Fruit fly (Drosophila melanogaster) whole organism, embryonic: ENCODE measurements around the gene Wdr59.
A peak's percentile ranks its signal among the peaks of the same experiment; 100 is the strongest.

ENCODE experiments used
- ATbp ChIP-seq: fragments of 200-800 bp; sonication (Bioruptor generic); optimal IDR thresholded peaks from 2 replicates; lab custom pipeline; 2017; ENCODE audit warnings: missing biosample characterization, mild to moderate bottlenecking, missing genetic modification characterization, missing genetic modification reagents
- Abd-B ChIP-seq: fragments of 200-800 bp; sonication (Bioruptor generic); optimal IDR thresholded peaks from 2 replicates; lab custom pipeline; 2018; ENCODE audit warnings: missing biosample characterization, mild to moderate bottlenecking, missing genetic modification characterization, moderate library complexity
- Aef1 ChIP-seq: fragments of 200-800 bp; sonication (Bioruptor generic); IDR thresholded peaks from 3 replicates; pipeline ENCODE4 v1.3.6; 2022; ENCODE audit warnings: missing biosample characterization, missing genetic modification characterization
- Awh ChIP-seq: fragments of 200-800 bp; sonication (Bioruptor generic); IDR thresholded peaks from 2 replicates; pipeline ENCODE4, ENCODE4 v1.3.6; 2022; ENCODE audit warnings: missing biosample characterization, missing genetic modification characterization
- C15 ChIP-seq: fragments of 200-800 bp; sonication (Bioruptor generic); IDR thresholded peaks from 3 replicates; pipeline ENCODE4 v1.3.6; 2022; ENCODE audit warnings: missing biosample characterization, missing genetic modification characterization
- CG1024 ChIP-seq: fragments of 200-800 bp; sonication (Bioruptor generic); IDR thresholded peaks from 2 replicates; pipeline ENCODE4 v1.3.6; 2022; ENCODE audit warnings: missing biosample characterization, missing genetic modification characterization
- CG11093 ChIP-seq: fragments of 200-800 bp; sonication (Bioruptor generic); IDR thresholded peaks from 3 replicates; pipeline ENCODE4 v1.3.6; 2022; ENCODE audit warnings: missing biosample characterization, missing genetic modification characterization
- CG12104 ChIP-seq: fragments of 200-800 bp; sonication (Bioruptor generic); optimal IDR thresholded peaks from 3 replicates; lab custom pipeline; 2016; ENCODE audit warnings: missing biosample characterization, missing genetic modification characterization
- CG12659 ChIP-seq: fragments of 200-800 bp; sonication (Bioruptor generic); optimal IDR thresholded peaks from 3 replicates; lab custom pipeline; 2017; ENCODE audit warnings: mild to moderate bottlenecking, missing biosample characterization, missing genetic modification reagents, missing genetic modification characterization
- CG15269 ChIP-seq: fragments of 200-800 bp; sonication (Bioruptor generic); optimal IDR thresholded peaks from 2 replicates; lab custom pipeline; 2018; ENCODE audit warnings: missing biosample characterization, mild to moderate bottlenecking, missing genetic modification characterization, moderate library complexity
- CG17359 ChIP-seq: fragments of 200-800 bp; sonication (Bioruptor generic); optimal IDR thresholded peaks from 3 replicates; lab custom pipeline; 2018; ENCODE audit warnings: missing biosample characterization, mild to moderate bottlenecking, missing genetic modification characterization, moderate library complexity
- CG17802 ChIP-seq: fragments of 200-800 bp; sonication (Bioruptor generic); optimal IDR thresholded peaks from 2 replicates; lab custom pipeline; 2018; ENCODE audit warnings: missing biosample characterization, mild to moderate bottlenecking, missing genetic modification characterization, moderate library complexity
- CG2678 ChIP-seq: fragments of 200-800 bp; sonication (Bioruptor generic); optimal IDR thresholded peaks from 3 replicates; lab custom pipeline; 2019; ENCODE audit warnings: missing biosample characterization, mild to moderate bottlenecking, missing genetic modification characterization, moderate library complexity
- CG2889 ChIP-seq: fragments of 200-800 bp; sonication (Bioruptor generic); IDR thresholded peaks from 3 replicates; pipeline ENCODE4 v1.3.6; 2022; ENCODE audit warnings: missing biosample characterization, missing genetic modification characterization
- CG31224 ChIP-seq: fragments of 200-800 bp; sonication (Bioruptor generic); IDR thresholded peaks from 2 replicates; pipeline ENCODE4 v1.3.6; 2022; ENCODE audit warnings: missing biosample characterization, missing genetic modification characterization
- CG31388 ChIP-seq: fragments of 200-800 bp; sonication (Bioruptor generic); optimal IDR thresholded peaks from 2 replicates; lab custom pipeline; 2016; ENCODE audit warnings: missing biosample characterization, missing genetic modification characterization
- CG3995 ChIP-seq: fragments of 200-800 bp; sonication (Bioruptor generic); optimal IDR thresholded peaks from 3 replicates; lab custom pipeline; 2016; ENCODE audit warnings: missing biosample characterization, missing genetic modification characterization
- CG4617 ChIP-seq: fragments of 200-800 bp; sonication (Bioruptor generic); optimal IDR thresholded peaks from 3 replicates; lab custom pipeline; 2016; ENCODE audit warnings: missing biosample characterization, missing genetic modification characterization, borderline replicate concordance
- CG4820 ChIP-seq: fragments of 200-800 bp; sonication (Bioruptor generic); optimal IDR thresholded peaks from 3 replicates; lab custom pipeline; 2016; ENCODE audit warnings: missing biosample characterization, missing genetic modification characterization
- CG8290 ChIP-seq, 3 experiments: fragments of 200-800 bp; sonication (Bioruptor generic); optimal IDR thresholded peaks; 2 replicates each; lab custom pipeline; 2016 to 2019; ENCODE audit warnings: missing biosample characterization in 3 of 3, missing genetic modification characterization in 3 of 3, mild to moderate bottlenecking in 2 of 3, moderate library complexity in 1 of 3
- CG8478 ChIP-seq: fragments of >200 bp; optimal IDR thresholded peaks from 2 replicates; lab custom pipeline; 2018
- CG9437 ChIP-seq: fragments of 200-800 bp; sonication (Bioruptor generic); optimal IDR thresholded peaks from 2 replicates; lab custom pipeline; 2018; ENCODE audit warnings: missing biosample characterization, mild to moderate bottlenecking, missing genetic modification characterization
- Doc3 ChIP-seq: fragments of 200-800 bp; sonication (Bioruptor generic); IDR thresholded peaks from 3 replicates; pipeline ENCODE4 v1.3.6; 2022; ENCODE audit warnings: missing biosample characterization, missing genetic modification characterization; ENCODE audit not compliant: partially characterized antibody
- H2.0 ChIP-seq: fragments of 200-800 bp; sonication (Bioruptor generic); IDR thresholded peaks from 2 replicates; pipeline ENCODE4 v1.3.6; 2022; ENCODE audit warnings: missing biosample characterization, missing genetic modification characterization
- HmgD ChIP-seq: fragments of 200-800 bp; sonication (Bioruptor generic); optimal IDR thresholded peaks from 3 replicates; lab custom pipeline; 2016; ENCODE audit warnings: missing biosample characterization, missing genetic modification characterization
- Hsf ChIP-seq: fragments of 200-800 bp; sonication (Bioruptor generic); optimal IDR thresholded peaks from 3 replicates; lab custom pipeline; 2016; ENCODE audit warnings: missing biosample characterization, missing genetic modification characterization
- Lim3 ChIP-seq: fragments of 200-800 bp; sonication (Bioruptor generic); IDR thresholded peaks from 2 replicates; pipeline ENCODE4 v1.3.6; 2022; ENCODE audit warnings: missing biosample characterization, missing genetic modification characterization
- Nf-YA ChIP-seq: fragments of 200-800 bp; sonication (Bioruptor generic); IDR thresholded peaks from 2 replicates; pipeline ENCODE4 v1.3.6; 2022; ENCODE audit warnings: missing biosample characterization, missing genetic modification characterization
- Xrp1 ChIP-seq: fragments of 200-800 bp; sonication (Bioruptor generic); IDR thresholded peaks from 2 replicates; pipeline ENCODE4 v1.3.6; 2022; ENCODE audit warnings: missing biosample characterization, missing genetic modification characterization
- bbx ChIP-seq: fragments of 200-800 bp; sonication (Bioruptor generic); IDR thresholded peaks from 2 replicates; pipeline ENCODE4 v1.3.6; 2022; ENCODE audit warnings: missing biosample characterization, missing genetic modification characterization; ENCODE audit not compliant: partially characterized antibody
- bsh ChIP-seq, 2 experiments: fragments of 200-800 bp; sonication (Bioruptor generic); optimal IDR thresholded peaks; 2 replicates each; lab custom pipeline; 2017 to 2018; ENCODE audit warnings: mild to moderate bottlenecking in 2 of 2, missing biosample characterization in 2 of 2, missing genetic modification characterization in 2 of 2, moderate library complexity in 1 of 2
- chm ChIP-seq: fragments of 200-800 bp; sonication (Bioruptor generic); IDR thresholded peaks from 2 replicates; pipeline ENCODE4 v1.3.6; 2022; ENCODE audit warnings: missing biosample characterization, missing genetic modification characterization
- chn ChIP-seq: fragments of 200-800 bp; sonication (Bioruptor generic); optimal IDR thresholded peaks from 2 replicates; lab custom pipeline; 2016; ENCODE audit warnings: missing biosample characterization, missing genetic modification characterization
- ci ChIP-seq: fragments of 200-800 bp; sonication (Bioruptor generic); IDR thresholded peaks from 3 replicates; pipeline ENCODE4 v1.3.6; 2022; ENCODE audit warnings: missing biosample characterization, missing genetic modification characterization
- emc ChIP-seq: fragments of 200-800 bp; sonication (Bioruptor generic); optimal IDR thresholded peaks from 2 replicates; lab custom pipeline; 2016; ENCODE audit warnings: missing biosample characterization, missing genetic modification characterization
- fd3F ChIP-seq: fragments of 200-800 bp; sonication (Bioruptor generic); optimal IDR thresholded peaks from 2 replicates; lab custom pipeline; 2018; ENCODE audit warnings: missing biosample characterization, mild to moderate bottlenecking, missing genetic modification characterization, moderate library complexity
- fd96Cb ChIP-seq: fragments of 200-800 bp; sonication (Bioruptor generic); optimal IDR thresholded peaks from 2 replicates; lab custom pipeline; 2018; ENCODE audit warnings: missing biosample characterization, mild to moderate bottlenecking, missing genetic modification characterization, moderate library complexity
- grau ChIP-seq: fragments of 200-800 bp; optimal IDR thresholded peaks from 3 replicates; lab custom pipeline; 2019; ENCODE audit warnings: missing biosample characterization, mild to moderate bottlenecking, missing genetic modification characterization, moderate library complexity
- hb ChIP-seq: fragments of 200-800 bp; sonication (Bioruptor generic); IDR thresholded peaks from 3 replicates; pipeline ENCODE4 v1.3.6; 2022; ENCODE audit warnings: missing biosample characterization, missing genetic modification characterization; ENCODE audit not compliant: partially characterized antibody
- hbn ChIP-seq: fragments of 200-800 bp; sonication (Bioruptor generic); IDR thresholded peaks from 2 replicates; pipeline ENCODE4 v1.3.6; 2022; ENCODE audit warnings: missing biosample characterization, missing genetic modification characterization; ENCODE audit not compliant: partially characterized antibody
- hth ChIP-seq: fragments of >200 bp; optimal IDR thresholded peaks from 2 replicates; lab custom pipeline; 2017; ENCODE audit warnings: inconsistent platforms
- jigr1 ChIP-seq: fragments of 200-800 bp; sonication (Bioruptor generic); IDR thresholded peaks from 3 replicates; pipeline ENCODE4 v1.3.6; 2022; ENCODE audit warnings: missing biosample characterization, missing genetic modification characterization
- otp ChIP-seq: fragments of 200-800 bp; sonication (Bioruptor generic); IDR thresholded peaks from 3 replicates; pipeline ENCODE4, ENCODE4 v1.3.6; 2022; ENCODE audit warnings: missing biosample characterization, missing genetic modification characterization
- pita ChIP-seq: fragments of 200-800 bp; sonication (Bioruptor generic); optimal IDR thresholded peaks from 2 replicates; lab custom pipeline; 2017; ENCODE audit warnings: missing biosample characterization, mild to moderate bottlenecking, missing genetic modification characterization
- seq ChIP-seq: fragments of 200-800 bp; sonication (Bioruptor generic); IDR thresholded peaks from 2 replicates; pipeline ENCODE4 v1.3.6; 2022; ENCODE audit warnings: missing biosample characterization, missing genetic modification characterization
- sisA ChIP-seq: fragments of 200-800 bp; sonication (Bioruptor generic); IDR thresholded peaks from 2 replicates; pipeline ENCODE4 v1.3.6; 2022; ENCODE audit warnings: missing biosample characterization, missing genetic modification characterization
- so ChIP-seq: fragments of 200-800 bp; sonication (Bioruptor generic); IDR thresholded peaks from 3 replicates; pipeline ENCODE4 v1.3.6; 2022; ENCODE audit warnings: missing biosample characterization, missing genetic modification characterization
- tap ChIP-seq: fragments of 200-800 bp; optimal IDR thresholded peaks from 3 replicates; lab custom pipeline; 2019; ENCODE audit warnings: missing biosample characterization, mild to moderate bottlenecking, missing genetic modification characterization, moderate library complexity
- usp ChIP-seq: fragments of >200 bp; optimal IDR thresholded peaks from 2 replicates; lab custom pipeline; 2017; ENCODE audit warnings: missing biosample characterization, missing genetic modification characterization

Gene Wdr59

DNA sequence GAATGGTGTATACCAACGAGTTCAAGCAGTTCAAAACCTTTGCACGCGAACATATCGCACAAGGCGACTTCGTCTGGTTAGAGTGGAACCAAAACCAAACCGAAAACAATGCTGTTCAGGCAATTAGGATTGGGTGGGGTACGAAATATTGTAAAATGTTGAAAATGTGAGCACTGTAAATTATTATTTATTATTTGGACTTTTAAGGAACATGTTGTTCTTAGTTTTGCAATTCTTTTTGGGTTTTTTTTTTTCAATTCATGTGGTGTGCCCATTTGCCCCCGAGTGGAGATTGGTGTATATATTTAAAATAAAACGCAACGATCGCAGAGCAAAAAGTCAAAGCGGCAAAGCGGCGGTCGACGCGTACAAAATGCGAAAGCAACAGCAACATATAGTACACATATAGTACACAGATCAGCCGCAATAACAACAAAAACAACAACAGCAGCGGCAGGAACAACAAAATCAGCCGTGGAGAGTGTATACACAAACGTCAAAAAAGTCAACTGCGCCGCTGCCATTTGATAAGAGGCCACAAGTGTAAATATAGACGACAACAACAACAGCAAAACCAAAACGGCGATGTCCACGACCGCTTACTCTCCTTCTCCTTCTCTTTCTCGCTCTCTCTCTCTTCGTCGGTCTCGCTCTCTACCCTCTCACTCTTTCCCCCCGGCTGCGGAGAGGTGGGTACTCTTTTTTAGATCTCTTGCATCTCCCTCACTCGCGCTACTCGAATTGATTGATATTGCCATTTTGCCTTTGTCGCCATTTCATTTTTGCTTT, 46.4 kb upstream of the Wdr59 start (continued):
- no peak for TF ChIP-seq fd3F (GFP tag; lab: Kevin White, UChicago)
- peak; percentile 52; the same call in 1 of the 2 replicates for TF ChIP-seq Awh (GFP tag; lab: Robert Waterston, UW)
- TF ChIP-seq grau (tag; lab: Kevin White, UChicago), result peak; percentile 39
- no peak for TF ChIP-seq CG3995 (GFP tag; lab: Kevin White, UChicago)
- no peak for TF ChIP-seq HmgD (GFP tag; lab: Kevin White, UChicago)
- no peak for TF ChIP-seq CG8478 (lab: Kevin White, UChicago)
- TF ChIP-seq C15 (GFP tag; lab: Robert Waterston, UW), result no peak
- TF ChIP-seq pita (GFP tag; lab: Kevin White, UChicago), result no peak
- TF ChIP-seq ATbp (GFP tag; lab: Kevin White, UChicago), result peak; percentile 85
- TF ChIP-seq CG17802 (tag; lab: Kevin White, UChicago), result no peak
- TF ChIP-seq sisA (GFP tag; lab: Robert Waterston, UW), result peak; percentile 31; the same call in 1 of the 2 replicates
- TF ChIP-seq CG4820, result no peak
- no peak for TF ChIP-seq hbn
- peak; percentile 54; the same call in 2 of the 3 replicates for TF ChIP-seq so
- 0 out of 3 replicates have a peak, but pooled peaks have one; percentile 7 for TF ChIP-seq jigr1
- TF ChIP-seq emc (GFP tag; lab: Kevin White, UChicago), result no peak
- TF ChIP-seq CG15269 (tag; lab: Kevin White, UChicago), result peak; percentile 36
- TF ChIP-seq hb (GFP tag; lab: Robert Waterston, UW), result no peak
- peak; percentile 42 to 49 for TF ChIP-seq bsh (GFP tag; optimal IDR thresholded peaks at IDR 0.05; lab: Kevin White, UChicago)
- no peak for TF ChIP-seq bbx (GFP tag; lab: Robert Waterston, UW)
- no peak for TF ChIP-seq Nf-YA
- no peak for TF ChIP-seq CG8290 (GFP tag; optimal IDR thresholded peaks at IDR 0.05; lab: Kevin White, UChicago)
- peak in 1 of 2 experiments; percentile 41 for TF ChIP-seq CG8290 (tag; optimal IDR thresholded peaks at IDR 0.05; lab: Kevin White, UChicago)
- TF ChIP-seq fd96Cb (tag; lab: Kevin White, UChicago), result no peak
- TF ChIP-seq usp (GFP tag; lab: Kevin White, UChicago), result no peak
- peak; percentile 25 for TF ChIP-seq tap (tag; lab: Kevin White, UChicago)
- TF ChIP-seq ci (GFP tag; lab: Robert Waterston, UW), result peak; percentile 53; the same call in 1 of the 3 replicates
- no peak for TF ChIP-seq Abd-B (GFP tag; lab: Kevin White, UChicago)
- peak; percentile 30 for TF ChIP-seq CG17359 (tag; lab: Kevin White, UChicago)
- no peak for TF ChIP-seq CG9437
- TF ChIP-seq Lim3, result no peak
- TF ChIP-seq CG4617 (GFP tag; lab: Kevin White, UChicago), result no peak
- peak; percentile 18 for TF ChIP-seq CG12659 (GFP tag; lab: Kevin White, UChicago)
- no peak for TF ChIP-seq CG11093
- TF ChIP-seq CG1024 (GFP tag; lab: Robert Waterston, UW), result no peak; the same call in 1 of the 2 replicates
- TF ChIP-seq H2.0 (GFP tag; lab: Robert Waterston, UW), result peak; percentile 41
- TF ChIP-seq Hsf (GFP tag; lab: Kevin White, UChicago), result peak; percentile 14
- TF ChIP-seq seq (GFP tag; lab: Robert Waterston, UW), result peak; percentile 46; the same call in 1 of the 2 replicates
- TF ChIP-seq CG12104 (GFP tag; lab: Kevin White, UChicago), result peak; percentile 31
- peak; percentile 74 for TF ChIP-seq chm (GFP tag; lab: Robert Waterston, UW)
- TF ChIP-seq otp (GFP tag; lab: Robert Waterston, UW), result peak; percentile 18; the same call in 1 of the 3 replicates
- TF ChIP-seq chn (GFP tag; lab: Kevin White, UChicago), result no peak
- TF ChIP-seq Doc3 (GFP tag; lab: Robert Waterston, UW), result no peak
- peak; percentile 68 for TF ChIP-seq CG2678
- no peak for TF ChIP-seq CG2889 (GFP tag; lab: Robert Waterston, UW)
- peak; percentile 46 for TF ChIP-seq Xrp1 (GFP tag; lab: Robert Waterston, UW)
- TF ChIP-seq hth (lab: Kevin White, UChicago), result no peak
- TF ChIP-seq CG31388 (GFP tag; lab: Kevin White, UChicago), result no peak
- no peak for TF ChIP-seq CG31224 (GFP tag; lab: Robert Waterston, UW)
- TF ChIP-seq Aef1 (GFP tag; lab: Robert Waterston, UW), result peak; percentile 74
